Fruit fly (Drosophila melanogaster) whole organism, wandering third instar larva: Measurements from ENCODE around the gene CG8671.
A peak's percentile ranks its signal among the peaks of the same experiment; 100 is the strongest.

Source experiments
- CG9705 ChIP-seq: fragments of 200-800 bp; sonication (Bioruptor generic); optimal IDR thresholded peaks from 2 replicates; lab custom pipeline; 2018; ENCODE audit warnings: missing biosample characterization, mild to moderate bottlenecking, missing genetic modification characterization
- Dfd ChIP-seq: fragments of >200 bp; optimal IDR thresholded peaks from 2 replicates; lab custom pipeline; 2017; ENCODE audit warnings: missing biosample characterization, missing genetic modification characterization
- Hr78 ChIP-seq: fragments of >200 bp; optimal IDR thresholded peaks from 2 replicates; lab custom pipeline; 2017; ENCODE audit warnings: missing biosample characterization, missing genetic modification characterization
- Hr83 ChIP-seq: fragments of 200-300 bp; sonication (Bioruptor generic); optimal IDR thresholded peaks from 2 replicates; lab custom pipeline; 2016; ENCODE audit warnings: missing biosample characterization, mild to moderate bottlenecking, missing genetic modification characterization, moderate library complexity; ENCODE audit not compliant: poor library complexity, severe bottlenecking
- Myc ChIP-seq: fragments of >200 bp; optimal IDR thresholded peaks from 2 replicates; lab custom pipeline; 2017
- OdsH ChIP-seq: fragments of 200-800 bp; sonication (Bioruptor generic); optimal IDR thresholded peaks from 2 replicates; lab custom pipeline; 2016; ENCODE audit warnings: missing biosample characterization, mild to moderate bottlenecking, missing genetic modification characterization
- dsf ChIP-seq: sonication (Bioruptor generic); optimal IDR thresholded peaks from 2 replicates; lab custom pipeline; 2016; ENCODE audit warnings: missing biosample characterization, missing genetic modification characterization, borderline replicate concordance
- ey ChIP-seq: fragments of 200-800 bp; sonication (Bioruptor generic); optimal IDR thresholded peaks from 2 replicates; lab custom pipeline; 2016; ENCODE audit warnings: missing biosample characterization, missing genetic modification characterization
- foxo ChIP-seq, 2 experiments: fragments of 200-800 bp; sonication (Bioruptor generic); optimal IDR thresholded peaks; 2 replicates in 1 of 2; 3 replicates in 1 of 2; lab custom pipeline; 2016 to 2017; ENCODE audit warnings: missing biosample characterization in 2 of 2, missing genetic modification characterization in 2 of 2
- h ChIP-seq: fragments of 200-800 bp; sonication (Bioruptor generic); optimal IDR thresholded peaks from 3 replicates; lab custom pipeline; 2016; ENCODE audit warnings: missing biosample characterization, mild to moderate bottlenecking, missing genetic modification characterization
- lola ChIP-seq: fragments of >200 bp; optimal IDR thresholded peaks from 2 replicates; lab custom pipeline; 2017; ENCODE audit warnings: missing biosample characterization, missing genetic modification characterization
- psq ChIP-seq: fragments of 200-800 bp; sonication (Bioruptor generic); optimal IDR thresholded peaks from 3 replicates; lab custom pipeline; 2017; ENCODE audit warnings: missing biosample characterization, mild to moderate bottlenecking, missing genetic modification characterization, moderate library complexity

DNA sequence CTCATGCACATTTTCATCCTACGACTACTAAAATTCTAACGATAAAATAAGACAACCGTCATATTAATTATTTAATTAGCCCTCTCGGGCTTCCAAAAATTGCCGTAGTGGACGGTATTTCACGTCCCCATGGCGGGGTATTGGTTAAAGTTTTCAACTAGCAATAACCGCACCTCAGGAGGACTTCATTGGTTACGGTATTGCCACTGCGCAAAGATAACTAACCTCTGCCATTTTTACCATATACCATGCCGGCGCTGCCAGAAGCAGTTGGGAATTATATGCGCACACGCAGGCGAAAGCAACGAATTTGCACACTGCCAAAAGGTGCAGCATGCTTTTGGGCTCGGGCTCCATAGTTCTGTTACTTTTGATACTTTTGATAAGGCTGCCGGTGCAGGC lies 47.8 kb upstream of the CG8671 start:
- TF ChIP-seq h = peak; percentile 83
- TF ChIP-seq psq (GFP tag; lab: Kevin White, UChicago) = peak; percentile 43
- no peak for TF ChIP-seq CG9705 (GFP tag; lab: Kevin White, UChicago)
- peak; percentile 4 for TF ChIP-seq Hr83 (GFP tag; lab: Kevin White, UChicago)
- TF ChIP-seq Myc = peak; percentile 54
- TF ChIP-seq lola = no peak
- no peak for TF ChIP-seq dsf (GFP tag; lab: Kevin White, UChicago)
- peak; percentile 65 for TF ChIP-seq OdsH
- no peak for TF ChIP-seq Dfd (GFP tag; lab: Kevin White, UChicago)
- TF ChIP-seq ey (GFP tag; lab: Kevin White, UChicago) = peak; percentile 65
- TF ChIP-seq foxo (GFP tag; optimal IDR thresholded peaks at IDR 0.05; lab: Kevin White, UChicago) = peak in 1 of 2 experiments; percentile 74
- TF ChIP-seq Hr78 (GFP tag; lab: Kevin White, UChicago) = no peak
